Fruit fly (Drosophila melanogaster) whole organism, embryonic: ENCODE results near the gene CG42540.

Experiments
- Ada2b ChIP-seq: fragments of 200-800 bp; sonication (Bioruptor generic); IDR thresholded peaks from 2 replicates; pipeline ENCODE4 v1.3.6; 2022; ENCODE audit warnings: missing biosample characterization, missing genetic modification characterization
- Asciz ChIP-seq: fragments of 200-800 bp; sonication (Bioruptor generic); optimal IDR thresholded peaks from 2 replicates; lab custom pipeline; 2017; ENCODE audit warnings: missing biosample characterization, mild to moderate bottlenecking, missing genetic modification characterization, missing genetic modification reagents
- Atf3 ChIP-seq: fragments of 200-800 bp; sonication (Bioruptor generic); optimal IDR thresholded peaks from 3 replicates; lab custom pipeline; 2016; ENCODE audit warnings: missing biosample characterization, missing genetic modification characterization
- B-H1 ChIP-seq: fragments of 200-800 bp; sonication (Bioruptor generic); IDR thresholded peaks from 3 replicates; pipeline ENCODE4 v1.3.6; 2022; ENCODE audit warnings: missing biosample characterization, missing genetic modification characterization
- Bdp1 ChIP-seq: fragments of 200-800 bp; sonication (Bioruptor generic); optimal IDR thresholded peaks from 3 replicates; lab custom pipeline; 2016; ENCODE audit warnings: missing biosample characterization, missing genetic modification characterization
- Blimp-1 ChIP-seq: fragments of 200-800 bp; sonication (Bioruptor generic); optimal IDR thresholded peaks from 3 replicates; lab custom pipeline; 2018; ENCODE audit warnings: missing biosample characterization, missing genetic modification characterization, mild to moderate bottlenecking, moderate library complexity, missing genetic modification reagents
- CG10959 ChIP-seq: fragments of 200-800 bp; sonication (Bioruptor generic); IDR thresholded peaks from 2 replicates; pipeline ENCODE4 v1.3.6; 2022; ENCODE audit warnings: missing biosample characterization, missing genetic modification characterization
- CG11695 ChIP-seq: fragments of 200-800 bp; sonication (Bioruptor generic); IDR thresholded peaks from 3 replicates; pipeline ENCODE4 v1.3.6; 2022; ENCODE audit warnings: missing biosample characterization, missing genetic modification characterization
- CG12071 ChIP-seq: fragments of 200-800 bp; sonication (Bioruptor generic); optimal IDR thresholded peaks from 3 replicates; lab custom pipeline; 2018; ENCODE audit warnings: missing biosample characterization, mild to moderate bottlenecking, missing genetic modification characterization
- CG15269 ChIP-seq: fragments of 200-800 bp; sonication (Bioruptor generic); optimal IDR thresholded peaks from 2 replicates; lab custom pipeline; 2018; ENCODE audit warnings: missing biosample characterization, mild to moderate bottlenecking, missing genetic modification characterization, moderate library complexity
- CG15601 ChIP-seq: fragments of 200-800 bp; sonication (Bioruptor generic); optimal IDR thresholded peaks from 3 replicates; lab custom pipeline; 2019; ENCODE audit warnings: missing biosample characterization, mild to moderate bottlenecking, missing genetic modification characterization, moderate library complexity
- CG15696 ChIP-seq: fragments of 200-800 bp; sonication (Bioruptor generic); optimal IDR thresholded peaks from 2 replicates; lab custom pipeline; 2019; ENCODE audit warnings: missing biosample characterization, mild to moderate bottlenecking, missing genetic modification characterization, moderate library complexity
- CG16815 ChIP-seq: fragments of 200-800 bp; sonication (Bioruptor generic); optimal IDR thresholded peaks from 3 replicates; lab custom pipeline; 2017; ENCODE audit warnings: missing biosample characterization, mild to moderate bottlenecking, missing genetic modification characterization
- CG17361 ChIP-seq: fragments of 200-800 bp; sonication (Bioruptor generic); IDR thresholded peaks from 3 replicates; pipeline ENCODE4 v1.3.6; 2022; ENCODE audit warnings: missing biosample characterization, missing genetic modification characterization
- CG17612 ChIP-seq: fragments of 200-800 bp; sonication (Bioruptor generic); IDR thresholded peaks from 2 replicates; pipeline ENCODE4 v1.3.6; 2022; ENCODE audit warnings: missing biosample characterization, missing genetic modification characterization
- CG17829 ChIP-seq: fragments of 200-800 bp; optimal IDR thresholded peaks from 2 replicates; lab custom pipeline; 2019; ENCODE audit warnings: missing biosample characterization, mild to moderate bottlenecking, missing genetic modification characterization, moderate library complexity
- CG1792 ChIP-seq: fragments of 200-800 bp; sonication (Bioruptor generic); optimal IDR thresholded peaks from 2 replicates; lab custom pipeline; 2016; ENCODE audit warnings: missing biosample characterization, missing genetic modification characterization
- CG18011 ChIP-seq: fragments of 200-800 bp; sonication (Bioruptor generic); optimal IDR thresholded peaks from 2 replicates; lab custom pipeline; 2017; ENCODE audit warnings: missing biosample characterization, missing genetic modification characterization, mild to moderate bottlenecking, moderate library complexity, missing genotype
- CG18619 ChIP-seq: fragments of 200-800 bp; sonication (Bioruptor generic); optimal IDR thresholded peaks from 3 replicates; lab custom pipeline; 2017; ENCODE audit warnings: missing biosample characterization, mild to moderate bottlenecking, missing genetic modification characterization
- CG3726 ChIP-seq: fragments of 200-800 bp; sonication (Bioruptor generic); IDR thresholded peaks from 3 replicates; pipeline ENCODE4, ENCODE4 v1.3.6; 2022; ENCODE audit warnings: missing biosample characterization, missing genetic modification characterization
- CG3847 ChIP-seq: fragments of 200-800 bp; sonication (Bioruptor generic); IDR thresholded peaks from 2 replicates; pipeline ENCODE4 v1.3.6; 2022; ENCODE audit warnings: missing biosample characterization, missing genetic modification characterization
- CG4328 ChIP-seq: fragments of 200-800 bp; sonication (Bioruptor generic); optimal IDR thresholded peaks from 3 replicates; lab custom pipeline; 2017; ENCODE audit warnings: missing biosample characterization, missing genetic modification reagents, missing genetic modification characterization
- CG4707 ChIP-seq: fragments of 200-800 bp; sonication (Bioruptor generic); optimal IDR thresholded peaks from 2 replicates; lab custom pipeline; 2018; ENCODE audit warnings: missing biosample characterization, mild to moderate bottlenecking, missing genetic modification characterization, moderate library complexity
- CG5245 ChIP-seq: fragments of 200-800 bp; sonication (Bioruptor generic); optimal IDR thresholded peaks from 3 replicates; lab custom pipeline; 2016; ENCODE audit warnings: missing biosample characterization, missing genetic modification characterization
- CG6765 ChIP-seq: fragments of 200-800 bp; sonication (Bioruptor generic); optimal IDR thresholded peaks from 3 replicates; lab custom pipeline; 2017; ENCODE audit warnings: missing biosample characterization, mild to moderate bottlenecking, missing genetic modification characterization
- CG6854 ChIP-seq: fragments of 200-800 bp; sonication (Bioruptor generic); optimal IDR thresholded peaks from 3 replicates; lab custom pipeline; 2017; ENCODE audit warnings: missing biosample characterization, mild to moderate bottlenecking, missing genetic modification characterization
- CG7963 ChIP-seq: fragments of 200-800 bp; sonication (Bioruptor generic); IDR thresholded peaks from 3 replicates; pipeline ENCODE4 v1.3.6; 2022; ENCODE audit warnings: missing biosample characterization, missing genetic modification characterization; ENCODE audit not compliant: partially characterized antibody
- CHES-1-like ChIP-seq: fragments of 200-800 bp; sonication (Bioruptor generic); optimal IDR thresholded peaks from 2 replicates; lab custom pipeline; 2016; ENCODE audit warnings: missing biosample characterization, missing genetic modification characterization
- HmgZ ChIP-seq: fragments of 200-800 bp; sonication (Bioruptor generic); optimal IDR thresholded peaks from 2 replicates; lab custom pipeline; 2018; ENCODE audit warnings: missing biosample characterization, mild to moderate bottlenecking, missing genetic modification characterization
- Mes4 ChIP-seq: fragments of 200-800 bp; sonication (Bioruptor generic); optimal IDR thresholded peaks from 2 replicates; lab custom pipeline; 2016; ENCODE audit warnings: missing biosample characterization, missing genetic modification characterization
- Optix ChIP-seq: fragments of 200-800 bp; sonication (Bioruptor generic); IDR thresholded peaks from 3 replicates; pipeline ENCODE4 v1.3.6; 2022; ENCODE audit warnings: missing biosample characterization, missing genetic modification characterization
- Sox100B ChIP-seq: fragments of 200-800 bp; sonication (Bioruptor generic); optimal IDR thresholded peaks from 3 replicates; lab custom pipeline; 2018; ENCODE audit warnings: missing biosample characterization, mild to moderate bottlenecking, missing genetic modification characterization
- Sry-β ChIP-seq: fragments of 200-800 bp; sonication (Bioruptor generic); optimal IDR thresholded peaks from 2 replicates; lab custom pipeline; 2018; ENCODE audit warnings: missing biosample characterization, mild to moderate bottlenecking, missing genetic modification characterization, moderate library complexity
- Sry-δ ChIP-seq: fragments of 200-800 bp; sonication (Bioruptor generic); optimal IDR thresholded peaks from 2 replicates; lab custom pipeline; 2016; ENCODE audit warnings: missing biosample characterization, missing genetic modification characterization
- Usf ChIP-seq: fragments of 200-800 bp; sonication (Bioruptor generic); optimal IDR thresholded peaks from 2 replicates; lab custom pipeline; 2017; ENCODE audit warnings: missing genotype, missing biosample characterization, missing genetic modification characterization
- ase ChIP-seq: fragments of 200-800 bp; sonication (Bioruptor generic); IDR thresholded peaks from 3 replicates; pipeline ENCODE4 v1.3.6; 2022; ENCODE audit warnings: missing biosample characterization, missing genetic modification characterization
- da ChIP-seq: fragments of 200-800 bp; sonication (Bioruptor generic); optimal IDR thresholded peaks from 2 replicates; lab custom pipeline; 2016; ENCODE audit warnings: missing biosample characterization, missing genetic modification characterization
- dan ChIP-seq: fragments of 200-800 bp; sonication (Bioruptor generic); IDR thresholded peaks from 2 replicates; pipeline ENCODE4 v1.3.6; 2022; ENCODE audit warnings: missing biosample characterization, missing genetic modification characterization
- ewg ChIP-seq: fragments of 200-800 bp; sonication (Bioruptor generic); optimal IDR thresholded peaks from 3 replicates; lab custom pipeline; 2017; ENCODE audit warnings: mild to moderate bottlenecking, missing biosample characterization, missing genetic modification reagents, missing genetic modification characterization
- gcm ChIP-seq: fragments of 200-800 bp; sonication (Bioruptor generic); optimal IDR thresholded peaks from 2 replicates; lab custom pipeline; 2019; ENCODE audit warnings: missing biosample characterization, mild to moderate bottlenecking, missing genetic modification characterization, moderate library complexity
- gro ChIP-seq: fragments of 200-800 bp; sonication (Bioruptor generic); optimal IDR thresholded peaks from 2 replicates; lab custom pipeline; 2016; ENCODE audit warnings: missing biosample characterization, missing genetic modification characterization
- h ChIP-seq: fragments of >200 bp; optimal IDR thresholded peaks from 2 replicates; lab custom pipeline; 2017
- onecut ChIP-seq: fragments of 200-800 bp; sonication (Bioruptor generic); IDR thresholded peaks from 2 replicates; pipeline ENCODE4 v1.3.6; 2022; ENCODE audit warnings: missing biosample characterization, missing genetic modification characterization
- pnt ChIP-seq: fragments of 200-800 bp; sonication (Bioruptor generic); optimal IDR thresholded peaks from 3 replicates; lab custom pipeline; 2016; ENCODE audit warnings: missing biosample characterization, missing genetic modification characterization
- seq ChIP-seq: fragments of 200-800 bp; sonication (Bioruptor generic); IDR thresholded peaks from 2 replicates; pipeline ENCODE4 v1.3.6; 2022; ENCODE audit warnings: missing biosample characterization, missing genetic modification characterization
- sim ChIP-seq: fragments of 200-800 bp; sonication (Bioruptor generic); IDR thresholded peaks from 2 replicates; pipeline ENCODE4 v1.3.6; 2022; ENCODE audit warnings: missing biosample characterization, missing genetic modification characterization
- sisA ChIP-seq: fragments of 200-800 bp; sonication (Bioruptor generic); IDR thresholded peaks from 2 replicates; pipeline ENCODE4 v1.3.6; 2022; ENCODE audit warnings: missing biosample characterization, missing genetic modification characterization
- sug ChIP-seq: fragments of 200-800 bp; optimal IDR thresholded peaks from 2 replicates; lab custom pipeline; 2019; ENCODE audit warnings: missing biosample characterization, mild to moderate bottlenecking, missing genetic modification characterization, moderate library complexity
- tio ChIP-seq: fragments of 200-800 bp; sonication (Bioruptor generic); optimal IDR thresholded peaks from 2 replicates; lab custom pipeline; 2017; ENCODE audit warnings: missing biosample characterization, missing genetic modification characterization, inconsistent platforms
- tna ChIP-seq: fragments of 200-800 bp; sonication (Bioruptor generic); IDR thresholded peaks from 2 replicates; pipeline ENCODE4 v1.3.6; 2022; ENCODE audit warnings: missing biosample characterization, missing genetic modification characterization; ENCODE audit not compliant: partially characterized antibody
- vvl ChIP-seq: fragments of 200-800 bp; sonication (Bioruptor generic); IDR thresholded peaks from 2 replicates; pipeline ENCODE4 v1.3.6; 2022; ENCODE audit warnings: missing biosample characterization, missing genetic modification characterization
- wek ChIP-seq: fragments of 200-800 bp; sonication (Bioruptor generic); optimal IDR thresholded peaks from 3 replicates; lab custom pipeline; 2018; ENCODE audit warnings: missing biosample characterization, mild to moderate bottlenecking, missing genetic modification characterization, moderate library complexity

The CG42540 gene

DNA sequence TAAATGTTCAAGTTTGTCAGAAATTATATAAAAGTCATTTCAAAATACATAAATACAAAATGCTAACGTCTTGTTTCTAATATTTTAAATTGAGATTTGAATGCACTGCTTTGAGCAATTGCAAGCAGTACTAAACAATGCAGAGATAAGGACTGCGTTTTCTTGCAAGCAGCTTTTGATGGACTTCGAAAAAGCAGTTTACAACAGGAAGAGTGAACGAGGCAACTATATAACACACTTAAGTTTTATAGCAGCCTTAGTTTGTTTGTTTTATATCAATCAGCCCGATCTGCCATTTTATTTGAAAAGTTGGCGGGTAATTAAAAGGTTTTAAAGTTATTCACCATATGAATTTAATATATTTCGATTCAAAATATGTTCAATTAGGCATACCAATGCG, 2.5 kb upstream of the CG42540 start:
- TF ChIP-seq CG17829 (tag; lab: Kevin White, UChicago) (no peak), ewg (GFP tag; lab: Kevin White, UChicago) (peak; percentile 20), sim (GFP tag; lab: Robert Waterston, UW) (no peak), sisA (peak; percentile 4; the same call in 1 of the 2 replicates), CG17361 (GFP tag; lab: Robert Waterston, UW) (peak; percentile 34; the same call in 1 of the 3 replicates), B-H1 (GFP tag; lab: Robert Waterston, UW) (no peak), CG17612 (GFP tag; lab: Robert Waterston, UW) (no peak), Usf (GFP tag; lab: Kevin White, UChicago) (no peak), Ada2b (GFP tag; lab: Robert Waterston, UW) (no peak), sug (tag; lab: Kevin White, UChicago) (peak; percentile 12), Optix (no peak), Blimp-1 (GFP tag; lab: Kevin White, UChicago) (no peak), gcm (no peak), tna (GFP tag; lab: Robert Waterston, UW) (no peak), CG11695 (GFP tag; lab: Robert Waterston, UW) (no peak), CG18011 (GFP tag; lab: Kevin White, UChicago) (peak; percentile 100), onecut (GFP tag; lab: Robert Waterston, UW) (no peak), seq (GFP tag; lab: Robert Waterston, UW) (no peak), CHES-1-like (GFP tag; lab: Kevin White, UChicago) (peak; percentile 14), dan (GFP tag; lab: Robert Waterston, UW) (no peak), Sox100B (GFP tag; lab: Kevin White, UChicago) (no peak), CG16815 (no peak), CG10959 (no peak), CG4328 (GFP tag; lab: Kevin White, UChicago) (no peak), CG15696 (tag; lab: Kevin White, UChicago) (peak; percentile 27), da (GFP tag; lab: Kevin White, UChicago) (no peak), ase (no peak), wek (GFP tag; lab: Kevin White, UChicago) (no peak), vvl (GFP tag; lab: Robert Waterston, UW) (no peak; the same call in 1 of the 2 replicates), Bdp1 (no peak), CG15269 (tag; lab: Kevin White, UChicago) (no peak), Sry-β (GFP tag; lab: Kevin White, UChicago) (no peak), gro (peak; percentile 29), tio (no peak), h (no peak), pnt (GFP tag; lab: Kevin White, UChicago) (no peak), Atf3 (GFP tag; lab: Kevin White, UChicago) (no peak), CG6765 (GFP tag; lab: Kevin White, UChicago) (no peak), CG7963 (GFP tag; lab: Robert Waterston, UW) (no peak), CG6854 (GFP tag; lab: Kevin White, UChicago) (no peak), Mes4 (GFP tag; lab: Kevin White, UChicago) (no peak), CG18619 (GFP tag; lab: Kevin White, UChicago) (no peak), CG5245 (GFP tag; lab: Kevin White, UChicago) (no peak), CG15601 (tag; lab: Kevin White, UChicago) (peak; percentile 18), CG3726 (GFP tag; lab: Robert Waterston, UW) (no peak), CG4707 (GFP tag; lab: Kevin White, UChicago) (no peak), HmgZ (peak; percentile 66), CG3847 (GFP tag; lab: Robert Waterston, UW) (peak; percentile 40), Asciz (no peak), CG1792 (GFP tag; lab: Kevin White, UChicago) (no peak), Sry-δ (GFP tag; lab: Kevin White, UChicago) (peak; percentile 5), CG12071 (GFP tag; lab: Kevin White, UChicago) (no peak)
